Worm (Caenorhabditis elegans): ENCODE results near the gene elof-1.

Gene elof-1

ce11 chrII:14399595-14399994 is 50.1 kb downstream of the elof-1 start (continued):
- TF ChIP-seq K09A11.1 (tag; optimal IDR thresholded peaks at IDR 0.05; ENCODE audit: insufficient read depth) (no peak), pqm-1 (tag; optimal IDR thresholded peaks at IDR 0.05) (no peak), hlh-8 (tag; optimal IDR thresholded peaks at IDR 0.05) (no peak), zip-5 (tag; optimal IDR thresholded peaks at IDR 0.05) (no peak), pat-9 (tag; optimal IDR thresholded peaks at IDR 0.05) (no peak), odd-2 (tag; optimal IDR thresholded peaks at IDR 0.05) (no peak), hlh-30 (tag; optimal IDR thresholded peaks at IDR 0.05; ENCODE audit: insufficient read depth) (peak; percentile 97), ceh-19 (GFP tag; optimal IDR thresholded peaks at IDR 0.05) (no peak), K02D7.2 (tag; optimal IDR thresholded peaks at IDR 0.05) (no peak), nfya-1 (tag; optimal IDR thresholded peaks at IDR 0.05) (peak; percentile 78), ceh-30 (tag; optimal IDR thresholded peaks at IDR 0.05) (peak; percentile 89), lim-6 (tag; optimal IDR thresholded peaks at IDR 0.05) (no peak), fkh-6 (tag; optimal IDR thresholded peaks at IDR 0.05) (no peak), tbx-2 (tag; optimal IDR thresholded peaks at IDR 0.05) (peak; percentile 47)
